Fruit fly (Drosophila melanogaster): ENCODE data around the gene bdwf.
A peak's percentile ranks its signal among the peaks of the same experiment; 100 is the strongest.

The bdwf gene

DNA sequence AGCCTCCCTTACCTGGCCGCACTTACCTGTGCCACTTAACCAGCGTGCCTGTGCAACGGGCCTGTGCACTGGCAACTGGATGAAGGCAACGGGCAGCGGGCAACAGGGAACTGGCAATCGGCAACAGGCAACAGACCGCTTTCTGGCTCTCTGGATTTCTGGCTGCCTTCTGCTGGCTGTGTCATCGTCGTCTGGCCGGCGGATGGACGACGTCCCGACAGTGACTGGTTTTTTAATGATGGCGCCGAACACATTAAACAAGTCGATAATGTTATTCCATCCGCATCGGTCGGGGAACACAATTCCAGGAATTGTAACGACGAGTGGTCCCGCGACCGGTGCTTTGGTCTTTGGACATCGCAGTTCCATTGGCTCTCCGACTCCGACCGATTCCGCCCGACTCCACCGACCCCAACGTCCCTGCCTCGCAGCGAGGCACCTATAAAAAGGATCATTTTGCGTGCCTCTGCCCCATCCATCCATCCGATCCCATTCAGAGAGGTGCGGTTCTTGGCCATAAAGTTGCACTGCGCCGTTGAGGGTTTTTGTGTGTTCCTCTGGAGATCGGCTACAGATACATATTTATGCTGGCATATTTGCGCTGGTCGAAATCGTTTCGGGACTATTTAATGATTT is 18.9 kb upstream of the bdwf start (continued):
- TF ChIP-seq sens (GFP tag) (peak; percentile 38), CG31224 (GFP tag; IDR thresholded peaks at IDR 0.05) (no peak), chinmo (GFP tag; IDR thresholded peaks at IDR 0.05; ENCODE audit: partially characterized antibody) (0 out of 4 replicates have a peak, but pooled peaks have one; percentile 15), CG1529 (GFP tag; optimal IDR thresholded peaks at IDR 0.05) (no peak), tll (GFP tag; optimal IDR thresholded peaks at IDR 0.05) (peak in 1 of 2 experiments; percentile 6), Jarid2 (GFP tag; optimal IDR thresholded peaks at IDR 0.05) (no peak), CG8359 (GFP tag; optimal IDR thresholded peaks at IDR 0.05; ENCODE audit: borderline replicate concordance) (no peak), CG8924 (tag; optimal IDR thresholded peaks at IDR 0.05) (no peak), ttk (GFP tag; IDR thresholded peaks at IDR 0.05) (0 out of 2 replicates have a peak, but pooled peaks have one; percentile 5), Drgx (GFP tag; IDR thresholded peaks at IDR 0.05) (0 out of 2 replicates have a peak, but pooled peaks have one; percentile 13), PHDP (tag; optimal IDR thresholded peaks at IDR 0.05) (no peak), Stat92E (GFP tag; optimal IDR thresholded peaks at IDR 0.05) (peak in 1 of 3 experiments; percentile 80), gsb (GFP tag; IDR thresholded peaks at IDR 0.05) (no peak), HmgD (GFP tag; optimal IDR thresholded peaks at IDR 0.05) (no peak), corto (GFP tag; optimal IDR thresholded peaks at IDR 0.05) (peak; percentile 64), Adf1 (GFP tag; IDR thresholded peaks at IDR 0.05) (no peak)

dm6 chr3R:17060809-17061394 is 18.0 kb upstream of the bdwf start:
- TF ChIP-seq cwo (GFP tag; optimal IDR thresholded peaks at IDR 0.05): peak; percentile 45
- TF ChIP-seq grn (GFP tag; optimal IDR thresholded peaks at IDR 0.05): peak; percentile 15
- TF ChIP-seq sd (tag; optimal IDR thresholded peaks at IDR 0.05): no peak
- TF ChIP-seq chinmo (GFP tag; IDR thresholded peaks at IDR 0.05; ENCODE audit: partially characterized antibody): 0 out of 4 replicates have a peak, but pooled peaks have one; percentile 13
- TF ChIP-seq Pdp1 (GFP tag; optimal IDR thresholded peaks at IDR 0.05): peak in 1 of 2 experiments; percentile 58
- TF ChIP-seq mirr (GFP tag; optimal IDR thresholded peaks at IDR 0.05): peak; percentile 31
- TF ChIP-seq B-H1 (GFP tag; IDR thresholded peaks at IDR 0.05): no peak
- TF ChIP-seq Med (GFP tag): peak; percentile 36
- TF ChIP-seq sug (tag; optimal IDR thresholded peaks at IDR 0.05): peak; percentile 65
- peak; percentile 49 for TF ChIP-seq exex (tag; optimal IDR thresholded peaks at IDR 0.05)
- peak; percentile 71 for TF ChIP-seq GATAe (GFP tag; conservative IDR thresholded peaks at IDR 0.05)

DNA sequence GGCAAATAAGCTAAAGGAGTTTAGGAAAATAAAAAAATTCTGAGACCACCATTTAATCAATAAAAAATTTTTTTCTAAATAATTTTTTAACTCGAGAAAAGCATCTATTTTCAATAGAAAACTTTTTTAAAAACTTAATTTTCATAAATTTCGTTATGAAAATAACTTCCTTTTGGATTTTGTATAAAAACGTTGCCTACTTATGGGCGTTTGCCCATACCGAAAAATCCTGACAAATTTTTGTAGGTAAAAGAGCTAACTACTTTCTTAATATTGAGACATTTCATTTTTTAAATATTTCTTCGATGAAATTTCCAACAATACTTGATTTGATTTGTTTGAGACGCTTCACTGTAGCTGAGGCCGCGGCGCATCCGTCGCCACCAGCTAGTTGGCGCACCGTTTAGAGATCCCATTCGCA is 17.3 kb upstream of the bdwf start:
- TF ChIP-seq CG12769 (tag; optimal IDR thresholded peaks at IDR 0.05) (no peak), bcd (GFP tag; optimal IDR thresholded peaks at IDR 0.05) (peak; percentile 47), CG34422 (GFP tag; IDR thresholded peaks at IDR 0.05) (0 out of 3 replicates have a peak, but pooled peaks have one; percentile 28), dpn (GFP tag; optimal IDR thresholded peaks at IDR 0.05) (peak; percentile 13 to 49), CG10959 (GFP tag; IDR thresholded peaks at IDR 0.05) (no peak), CG12391 (tag; optimal IDR thresholded peaks at IDR 0.05) (peak; percentile 62), dmrt99B (tag; optimal IDR thresholded peaks at IDR 0.05) (peak; percentile 66), pum (GFP tag; optimal IDR thresholded peaks at IDR 0.05) (peak; percentile 33), CG1529 (GFP tag; optimal IDR thresholded peaks at IDR 0.05) (peak; percentile 46), CG10321 (GFP tag; IDR thresholded peaks at IDR 0.05) (no peak), row (GFP tag; IDR thresholded peaks at IDR 0.05) (peak; percentile 61), Nf-YC (tag; optimal IDR thresholded peaks at IDR 0.05) (no peak), prd (optimal IDR thresholded peaks at IDR 0.05) (no peak), prd (GFP tag; IDR thresholded peaks at IDR 0.05) (0 out of 3 replicates have a peak, but pooled peaks have one; percentile 32), vfl (GFP tag; optimal IDR thresholded peaks at IDR 0.05) (no peak), rib (GFP tag; IDR thresholded peaks at IDR 0.05) (no peak), gcm2 (GFP tag; optimal IDR thresholded peaks at IDR 0.05) (peak; percentile 48), grau (tag; optimal IDR thresholded peaks at IDR 0.05) (peak; percentile 91), tio (GFP tag; optimal IDR thresholded peaks at IDR 0.05) (peak; percentile 69), CG10462 (GFP tag; optimal IDR thresholded peaks at IDR 0.05) (peak; percentile 17), CG10543 (GFP tag; optimal IDR thresholded peaks at IDR 0.05) (no peak), ind (GFP tag; optimal IDR thresholded peaks at IDR 0.05) (peak; percentile 48)
